Fruit fly (Drosophila melanogaster) whole organism, embryonic: ENCODE results near the gene CG1910.

Experiments used
- Asciz ChIP-seq: fragments of 200-800 bp; sonication (Bioruptor generic); optimal IDR thresholded peaks from 2 replicates; lab custom pipeline; 2017; ENCODE audit warnings: missing biosample characterization, mild to moderate bottlenecking, missing genetic modification characterization, missing genetic modification reagents
- CG10267 ChIP-seq: fragments of 200-800 bp; sonication (Bioruptor generic); optimal IDR thresholded peaks from 2 replicates; lab custom pipeline; 2018; ENCODE audit warnings: missing biosample characterization, mild to moderate bottlenecking, missing genetic modification characterization, moderate library complexity
- CG10979 ChIP-seq: fragments of 200-800 bp; sonication (Bioruptor generic); optimal IDR thresholded peaks from 2 replicates; lab custom pipeline; 2018; ENCODE audit warnings: missing biosample characterization, mild to moderate bottlenecking, missing genetic modification characterization, moderate library complexity
- CG11696 ChIP-seq: fragments of 200-800 bp; sonication (Bioruptor generic); IDR thresholded peaks from 2 replicates; pipeline ENCODE4 v1.3.6; 2022; ENCODE audit warnings: missing biosample characterization, missing genetic modification characterization
- CG13296 ChIP-seq: fragments of 200-800 bp; sonication (Bioruptor generic); optimal IDR thresholded peaks from 3 replicates; lab custom pipeline; 2018; ENCODE audit warnings: missing biosample characterization, mild to moderate bottlenecking, missing genetic modification characterization
- CG17361 ChIP-seq: fragments of 200-800 bp; sonication (Bioruptor generic); IDR thresholded peaks from 3 replicates; pipeline ENCODE4 v1.3.6; 2022; ENCODE audit warnings: missing biosample characterization, missing genetic modification characterization
- CG17829 ChIP-seq: fragments of 200-800 bp; optimal IDR thresholded peaks from 2 replicates; lab custom pipeline; 2019; ENCODE audit warnings: missing biosample characterization, mild to moderate bottlenecking, missing genetic modification characterization, moderate library complexity
- CG1792 ChIP-seq: fragments of 200-800 bp; sonication (Bioruptor generic); optimal IDR thresholded peaks from 2 replicates; lab custom pipeline; 2016; ENCODE audit warnings: missing biosample characterization, missing genetic modification characterization
- CG2202 ChIP-seq: fragments of 200-800 bp; sonication (Bioruptor generic); optimal IDR thresholded peaks from 2 replicates; lab custom pipeline; 2018; ENCODE audit warnings: missing biosample characterization, mild to moderate bottlenecking, missing genetic modification characterization
- CG2889 ChIP-seq: fragments of 200-800 bp; sonication (Bioruptor generic); IDR thresholded peaks from 3 replicates; pipeline ENCODE4 v1.3.6; 2022; ENCODE audit warnings: missing biosample characterization, missing genetic modification characterization
- CG32767 ChIP-seq: fragments of 200-800 bp; sonication (Bioruptor generic); IDR thresholded peaks from 2 replicates; pipeline ENCODE4 v1.3.6; 2022; ENCODE audit warnings: missing biosample characterization, missing genetic modification characterization
- CG33213 ChIP-seq: fragments of 200-800 bp; sonication (Bioruptor generic); optimal IDR thresholded peaks from 3 replicates; lab custom pipeline; 2016; ENCODE audit warnings: missing biosample characterization, missing genetic modification characterization
- CG6654 ChIP-seq: fragments of 200-800 bp; sonication (Bioruptor generic); optimal IDR thresholded peaks from 2 replicates; lab custom pipeline; 2017; ENCODE audit warnings: missing biosample characterization, mild to moderate bottlenecking, missing genetic modification characterization
- CG8089 ChIP-seq: fragments of 200-800 bp; sonication (Bioruptor generic); optimal IDR thresholded peaks from 3 replicates; lab custom pipeline; 2016; ENCODE audit warnings: missing biosample characterization, missing genetic modification characterization
- CoRest ChIP-seq: fragments of 200-800 bp; sonication (Bioruptor generic); optimal IDR thresholded peaks from 3 replicates; lab custom pipeline; 2018; ENCODE audit warnings: missing biosample characterization, mild to moderate bottlenecking, missing genetic modification characterization, moderate library complexity
- D ChIP-seq, 2 experiments: fragments of 200-800 bp in 1 of 2; fragments of >200 bp in 1 of 2; sonication (Bioruptor generic) in 1 of 2; optimal IDR thresholded peaks; 2 replicates in 1 of 2; 3 replicates in 1 of 2; lab custom pipeline; 2017; ENCODE audit warnings: mild to moderate bottlenecking in 1 of 2, missing biosample characterization in 1 of 2, missing genetic modification characterization in 1 of 2, missing genetic modification reagents in 1 of 2
- Dek ChIP-seq: fragments of 200-800 bp; sonication (Bioruptor generic); optimal IDR thresholded peaks from 3 replicates; lab custom pipeline; 2019; ENCODE audit warnings: missing biosample characterization, mild to moderate bottlenecking, missing genetic modification characterization, moderate library complexity
- Drgx ChIP-seq: fragments of 200-800 bp; sonication (Bioruptor generic); IDR thresholded peaks from 2 replicates; pipeline ENCODE4 v1.3.6; 2022; ENCODE audit warnings: missing biosample characterization, missing genetic modification characterization
- Gug ChIP-seq: fragments of 200-800 bp; sonication (Bioruptor generic); IDR thresholded peaks from 4 replicates; pipeline ENCODE4 v1.3.6; 2022; ENCODE audit warnings: missing biosample characterization, missing genetic modification characterization
- HHEX ChIP-seq: fragments of 200-800 bp; sonication (Bioruptor generic); optimal IDR thresholded peaks from 3 replicates; lab custom pipeline; 2017; ENCODE audit warnings: missing biosample characterization, mild to moderate bottlenecking, missing genetic modification characterization, missing genetic modification reagents
- HLH3B ChIP-seq: fragments of 200-800 bp; sonication (Bioruptor generic); IDR thresholded peaks from 2 replicates; pipeline ENCODE4 v1.3.6; 2022; ENCODE audit warnings: missing biosample characterization, missing genetic modification characterization
- HLH4C ChIP-seq: fragments of 200-800 bp; sonication (Bioruptor generic); IDR thresholded peaks from 3 replicates; pipeline ENCODE4 v1.3.6; 2022; ENCODE audit warnings: missing biosample characterization, missing genetic modification characterization; ENCODE audit not compliant: partially characterized antibody
- Hand ChIP-seq: fragments of 200-800 bp; sonication (Bioruptor generic); optimal IDR thresholded peaks from 2 replicates; lab custom pipeline; 2017; ENCODE audit warnings: mild to moderate bottlenecking, missing biosample characterization, missing genetic modification reagents, missing genetic modification characterization
- Hr3 ChIP-seq: fragments of 200-800 bp; sonication (Bioruptor generic); optimal IDR thresholded peaks from 3 replicates; lab custom pipeline; 2016; ENCODE audit warnings: missing biosample characterization, missing genetic modification characterization
- Kr ChIP-seq: fragments of 200-800 bp; sonication (Bioruptor generic); optimal IDR thresholded peaks from 2 replicates; lab custom pipeline; 2017; ENCODE audit warnings: missing biosample characterization, mild to moderate bottlenecking, missing genetic modification characterization
- Side ChIP-seq: fragments of 200-800 bp; sonication (Bioruptor generic); optimal IDR thresholded peaks from 2 replicates; lab custom pipeline; 2016; ENCODE audit warnings: missing biosample characterization, missing genetic modification characterization
- Ssrp ChIP-seq: fragments of 200-800 bp; sonication (Bioruptor generic); optimal IDR thresholded peaks from 2 replicates; lab custom pipeline; 2018; ENCODE audit warnings: missing biosample characterization, mild to moderate bottlenecking, missing genetic modification characterization, moderate library complexity
- Taf1 ChIP-seq: fragments of 200-800 bp; sonication (Bioruptor generic); IDR thresholded peaks from 2 replicates; pipeline ENCODE4 v1.3.6; 2022; ENCODE audit warnings: missing biosample characterization, missing genetic modification characterization
- Tbp ChIP-seq: fragments of >200 bp; optimal IDR thresholded peaks from 2 replicates; lab custom pipeline; 2018; ENCODE audit warnings: missing biosample characterization, missing genetic modification characterization
- bcd ChIP-seq: fragments of 200-800 bp; sonication (Bioruptor generic); optimal IDR thresholded peaks from 2 replicates; lab custom pipeline; 2017; ENCODE audit warnings: missing biosample characterization, mild to moderate bottlenecking, missing genetic modification characterization
- eve ChIP-seq, 2 experiments: fragments of >200 bp; optimal IDR thresholded peaks; 2 replicates each; lab custom pipeline; 2017; ENCODE audit warnings: missing biosample characterization in 2 of 2, missing genetic modification characterization in 2 of 2
- fd64A ChIP-seq: fragments of 200-800 bp; sonication (Bioruptor generic); optimal IDR thresholded peaks from 3 replicates; lab custom pipeline; 2018; ENCODE audit warnings: missing biosample characterization, mild to moderate bottlenecking, missing genetic modification characterization
- hb ChIP-seq: fragments of 200-800 bp; sonication (Bioruptor generic); IDR thresholded peaks from 3 replicates; pipeline ENCODE4 v1.3.6; 2022; ENCODE audit warnings: missing biosample characterization, missing genetic modification characterization; ENCODE audit not compliant: partially characterized antibody
- hbn ChIP-seq: fragments of 200-800 bp; sonication (Bioruptor generic); IDR thresholded peaks from 2 replicates; pipeline ENCODE4 v1.3.6; 2022; ENCODE audit warnings: missing biosample characterization, missing genetic modification characterization; ENCODE audit not compliant: partially characterized antibody
- hkb ChIP-seq, 2 experiments: fragments of 200-800 bp in 1 of 2; fragments of >200 bp in 1 of 2; sonication (Bioruptor generic) in 1 of 2; IDR thresholded peaks in 1 of 2; optimal IDR thresholded peaks in 1 of 2; 2 replicates each; pipeline versions ENCODE4 v1.3.6 to Lab custom; 2017 to 2022; ENCODE audit warnings: missing biosample characterization in 1 of 2, missing genetic modification characterization in 1 of 2
- jumu ChIP-seq: fragments of 200-800 bp; sonication (Bioruptor generic); optimal IDR thresholded peaks from 3 replicates; lab custom pipeline; 2016; ENCODE audit warnings: missing biosample characterization, missing genetic modification characterization
- ken ChIP-seq: fragments of 200-800 bp; sonication (Bioruptor generic); IDR thresholded peaks from 3 replicates; pipeline ENCODE4 v1.3.6; 2022; ENCODE audit warnings: missing biosample characterization, missing genetic modification characterization
- lmd ChIP-seq: fragments of 200-800 bp; sonication (Bioruptor generic); IDR thresholded peaks from 2 replicates; pipeline ENCODE4 v1.3.6; 2022; ENCODE audit warnings: missing biosample characterization, missing genetic modification characterization
- luna ChIP-seq: fragments of 200-800 bp; sonication (Bioruptor generic); optimal IDR thresholded peaks from 2 replicates; lab custom pipeline; 2016; ENCODE audit warnings: missing biosample characterization, missing genetic modification characterization
- maf-S ChIP-seq: fragments of 200-800 bp; sonication (Bioruptor generic); optimal IDR thresholded peaks from 2 replicates; lab custom pipeline; 2016; ENCODE audit warnings: missing biosample characterization, missing genetic modification characterization
- mld ChIP-seq: fragments of 200-800 bp; sonication (Bioruptor generic); IDR thresholded peaks from 3 replicates; pipeline ENCODE4 v1.3.6; 2022; ENCODE audit warnings: missing biosample characterization, missing genetic modification characterization; ENCODE audit not compliant: partially characterized antibody
- nerfin-1 ChIP-seq: fragments of 200-800 bp; sonication (Bioruptor generic); optimal IDR thresholded peaks from 3 replicates; lab custom pipeline; 2019; ENCODE audit warnings: missing biosample characterization, mild to moderate bottlenecking, missing genetic modification characterization, moderate library complexity
- prd ChIP-seq, 3 experiments: fragments of >200 bp in 2 of 3; fragments of 200-800 bp in 1 of 3; sonication (Bioruptor generic) in 1 of 3; optimal IDR thresholded peaks in 2 of 3; IDR thresholded peaks in 1 of 3; 2 replicates in 2 of 3; 3 replicates in 1 of 3; pipeline versions ENCODE4 v1.3.6 to Lab custom; 2017 to 2022; ENCODE audit warnings: missing biosample characterization in 1 of 3, missing genetic modification characterization in 1 of 3
- ro ChIP-seq: fragments of 200-800 bp; sonication (Bioruptor generic); IDR thresholded peaks from 2 replicates; pipeline ENCODE4 v1.3.6; 2022; ENCODE audit warnings: missing biosample characterization, missing genetic modification characterization
- schlank ChIP-seq: fragments of 200-800 bp; sonication (Bioruptor generic); optimal IDR thresholded peaks from 2 replicates; lab custom pipeline; 2018; ENCODE audit warnings: missing biosample characterization, mild to moderate bottlenecking, missing genetic modification characterization
- sens ChIP-seq: fragments of 200-800 bp; sonication (Bioruptor generic); peaks from one replicate; lab custom pipeline; 2016; ENCODE audit warnings: missing biosample characterization, missing genetic modification characterization
- sim ChIP-seq: fragments of 200-800 bp; sonication (Bioruptor generic); IDR thresholded peaks from 2 replicates; pipeline ENCODE4 v1.3.6; 2022; ENCODE audit warnings: missing biosample characterization, missing genetic modification characterization
- stc ChIP-seq: fragments of 200-800 bp; sonication (Bioruptor generic); IDR thresholded peaks from 2 replicates; pipeline ENCODE4 v1.3.6; 2022; ENCODE audit warnings: missing biosample characterization, missing genetic modification characterization
- sug ChIP-seq: fragments of 200-800 bp; optimal IDR thresholded peaks from 2 replicates; lab custom pipeline; 2019; ENCODE audit warnings: missing biosample characterization, mild to moderate bottlenecking, missing genetic modification characterization, moderate library complexity

Gene CG1910

dm6 chr3R:31758587-31759167 lies 11.2 kb downstream of the CG1910 start, which contains the start of gene CG2187 (continued):
- TF ChIP-seq nerfin-1 (tag; lab: Kevin White, UChicago): no peak
- TF ChIP-seq schlank (tag; lab: Kevin White, UChicago): peak; percentile 37
- peak; percentile 5 for TF ChIP-seq CG13296 (GFP tag; lab: Kevin White, UChicago)
- TF ChIP-seq hkb (optimal IDR thresholded peaks at IDR 0.05; lab: Kevin White, UChicago): no peak
- TF ChIP-seq hkb (GFP tag; IDR thresholded peaks at IDR 0.05; lab: Robert Waterston, UW): peak; percentile 13; the same call in 1 of the 2 replicates
- peak; percentile 11 for TF ChIP-seq HHEX
- TF ChIP-seq hb (GFP tag; lab: Robert Waterston, UW): no peak
- TF ChIP-seq CG2202 (tag; lab: Kevin White, UChicago): no peak
- TF ChIP-seq CG32767: no peak
- no peak for TF ChIP-seq Hand (GFP tag; lab: Kevin White, UChicago)
- TF ChIP-seq eve (GFP tag; optimal IDR thresholded peaks at IDR 0.05; lab: Kevin White, UChicago): no peak
- TF ChIP-seq mld (GFP tag; lab: Robert Waterston, UW): no peak
- TF ChIP-seq Dek: no peak
- TF ChIP-seq prd (optimal IDR thresholded peaks at IDR 0.05; lab: Kevin White, UChicago): no peak
- TF ChIP-seq prd (GFP tag; IDR thresholded peaks at IDR 0.05; lab: Robert Waterston, UW): no peak
- TF ChIP-seq Gug: no peak
- no peak for TF ChIP-seq Tbp (GFP tag; lab: Kevin White, UChicago)
- no peak for TF ChIP-seq Hr3
- TF ChIP-seq CG2889 (GFP tag; lab: Robert Waterston, UW): no peak
- peak; percentile 46 for TF ChIP-seq fd64A (GFP tag; lab: Kevin White, UChicago)
- TF ChIP-seq luna (GFP tag; lab: Kevin White, UChicago): no peak
- TF ChIP-seq bcd (GFP tag; lab: Kevin White, UChicago): no peak
- TF ChIP-seq CG8089 (GFP tag; lab: Kevin White, UChicago): no peak
- TF ChIP-seq Kr: no peak
- peak; percentile 32 for TF ChIP-seq sug
- TF ChIP-seq HLH4C (GFP tag; lab: Robert Waterston, UW): no peak
- TF ChIP-seq CG11696 (GFP tag; lab: Robert Waterston, UW): no peak
- TF ChIP-seq Side (GFP tag; lab: Kevin White, UChicago): no peak
- TF ChIP-seq Drgx (GFP tag; lab: Robert Waterston, UW): no peak
- no peak for TF ChIP-seq ro (GFP tag; lab: Robert Waterston, UW)
- TF ChIP-seq ken (GFP tag; lab: Robert Waterston, UW): no peak
- TF ChIP-seq sim: no peak
- TF ChIP-seq CG10267 (tag; lab: Kevin White, UChicago): no peak
- no peak for TF ChIP-seq Ssrp (tag; lab: Kevin White, UChicago)
- no peak for TF ChIP-seq CG17361
- TF ChIP-seq CoRest (tag; lab: Kevin White, UChicago): no peak
- TF ChIP-seq sens (GFP tag; lab: Kevin White, UChicago): peak; percentile 36
- no peak for TF ChIP-seq lmd (GFP tag; lab: Robert Waterston, UW)
- TF ChIP-seq Asciz (GFP tag; lab: Kevin White, UChicago): peak; percentile 21
- no peak for TF ChIP-seq Taf1 (GFP tag; lab: Robert Waterston, UW)
- TF ChIP-seq D (optimal IDR thresholded peaks at IDR 0.05; lab: Kevin White, UChicago): no peak
- TF ChIP-seq D (GFP tag; optimal IDR thresholded peaks at IDR 0.05; lab: Kevin White, UChicago): no peak
- 0 out of 2 replicates have a peak, but pooled peaks have one; percentile 17 for TF ChIP-seq stc (GFP tag; lab: Robert Waterston, UW)
- no peak for TF ChIP-seq CG10979 (tag; lab: Kevin White, UChicago)
- no peak for TF ChIP-seq CG17829
- no peak for TF ChIP-seq jumu (GFP tag; lab: Kevin White, UChicago)
- TF ChIP-seq hbn (GFP tag; lab: Robert Waterston, UW): no peak
- no peak for TF ChIP-seq CG6654 (GFP tag; lab: Kevin White, UChicago)
- no peak for TF ChIP-seq maf-S (GFP tag; lab: Kevin White, UChicago)
- no peak for TF ChIP-seq CG33213 (GFP tag; lab: Kevin White, UChicago)
- peak; percentile 22; the same call in 1 of the 2 replicates for TF ChIP-seq HLH3B (GFP tag; lab: Robert Waterston, UW)
- TF ChIP-seq CG1792 (GFP tag; lab: Kevin White, UChicago): no peak
